Worm (Caenorhabditis elegans) whole organism, young adult: Measurements from ENCODE around the gene C17G10.7.

Experiments
- B0019.2 ChIP-seq: fragments of 200-800 bp; sonication (Bioruptor generic); conservative IDR thresholded peaks from 2 replicates; pipeline ENCODE4 v1.3.6; 2022; ENCODE audit warnings: missing genetic modification reagents, missing genetic modification characterization, missing compliant biosample characterization
- F55B11.4 ChIP-seq: sonication (generic microtip); optimal IDR thresholded peaks from 2 replicates; lab custom pipeline; 2016; ENCODE audit warnings: missing compliant biosample characterization, missing genetic modification characterization, borderline replicate concordance; ENCODE audit not compliant: insufficient read depth
- K11D2.4 ChIP-seq: fragments of 200-800 bp; sonication (Bioruptor generic); IDR thresholded peaks from 2 replicates; pipeline ENCODE4 v1.3.6; 2022; ENCODE audit warnings: missing genetic modification reagents, missing genetic modification characterization, missing compliant biosample characterization
- K12H6.12 ChIP-seq: fragments of 200-800 bp; sonication (Bioruptor generic); optimal IDR thresholded peaks from 2 replicates; lab custom pipeline; 2018; ENCODE audit warnings: mild to moderate bottlenecking, missing genetic modification characterization, missing compliant biosample characterization
- Y53G8AR.9 ChIP-seq: fragments of 200-800 bp; sonication (Bioruptor generic); conservative IDR thresholded peaks from 2 replicates; pipeline ENCODE4 v1.3.6; 2022; ENCODE audit warnings: missing genetic modification reagents, missing genetic modification characterization, missing compliant biosample characterization
- Y79H2A.3 ChIP-seq: fragments of 200-800 bp; sonication (Bioruptor generic); conservative IDR thresholded peaks from 2 replicates; pipeline ENCODE4 v1.3.6; 2022; ENCODE audit warnings: missing genetic modification reagents, missing genetic modification characterization, missing compliant biosample characterization
- atf-7 ChIP-seq: sonication (generic microtip); optimal IDR thresholded peaks from 2 replicates; lab custom pipeline; 2017; ENCODE audit warnings: mild to moderate bottlenecking, missing genetic modification characterization, missing compliant biosample characterization
- attf-5 ChIP-seq: fragments of 200-800 bp; sonication (Bioruptor generic); optimal IDR thresholded peaks from 2 replicates; lab custom pipeline; 2018; ENCODE audit warnings: mild to moderate bottlenecking, missing genetic modification characterization, missing compliant biosample characterization
- attf-6 ChIP-seq: fragments of 200-800 bp; sonication (Bioruptor generic); IDR thresholded peaks from 2 replicates; pipeline ENCODE4 v1.3.6; 2022; ENCODE audit warnings: missing genetic modification reagents, missing genetic modification characterization, missing compliant biosample characterization
- cebp-2 ChIP-seq: fragments of 200-800 bp; sonication (Bioruptor generic); IDR thresholded peaks from 2 replicates; pipeline ENCODE4 v1.3.6; 2022; ENCODE audit warnings: missing genetic modification characterization, missing compliant biosample characterization
- ceh-40 ChIP-seq: fragments of 200-800 bp; sonication (Bioruptor generic); IDR thresholded peaks from 2 replicates; pipeline ENCODE4 v1.3.6; 2022; ENCODE audit warnings: missing genetic modification characterization, missing compliant biosample characterization
- ceh-58 ChIP-seq: fragments of 200-800 bp; sonication (Bioruptor generic); IDR thresholded peaks from 2 replicates; pipeline ENCODE4 v1.3.6; 2022; ENCODE audit warnings: missing genetic modification characterization, missing compliant biosample characterization
- ceh-79 ChIP-seq: sonication (generic microtip); optimal IDR thresholded peaks from 2 replicates; lab custom pipeline; 2017; ENCODE audit warnings: mild to moderate bottlenecking, missing genetic modification characterization, missing compliant biosample characterization
- ceh-91 ChIP-seq: fragments of 200-800 bp; sonication (Bioruptor generic); IDR thresholded peaks from 2 replicates; pipeline ENCODE4 v1.3.6; 2022; ENCODE audit warnings: missing genetic modification reagents, missing genetic modification characterization, missing compliant biosample characterization
- dox-1 ChIP-seq: fragments of 200-800 bp; sonication (Bioruptor generic); IDR thresholded peaks from 2 replicates; pipeline ENCODE4 v1.3.6; 2022; ENCODE audit warnings: missing genetic modification reagents, missing genetic modification characterization, missing compliant biosample characterization
- him-1 ChIP-seq: sonication (generic microtip); optimal IDR thresholded peaks from 2 replicates; lab custom pipeline; 2016; ENCODE audit warnings: missing genotype, missing genetic modification reagents, missing genetic modification characterization, missing compliant biosample characterization
- hmg-1.2 ChIP-seq: fragments of 200-800 bp; sonication (Bioruptor generic); IDR thresholded peaks from 2 replicates; pipeline ENCODE4 v1.3.6; 2022; ENCODE audit warnings: missing genetic modification reagents, missing genetic modification characterization, missing compliant biosample characterization
- let-607 ChIP-seq, 2 experiments: fragments of 200-800 bp in 1 of 2; sonication (Bioruptor generic) in 1 of 2; sonication (generic microtip) in 1 of 2; optimal IDR thresholded peaks; 2 replicates each; lab custom pipeline; 2016 to 2018; ENCODE audit warnings: mild to moderate bottlenecking in 2 of 2, missing compliant biosample characterization in 2 of 2, missing genetic modification characterization in 2 of 2, moderate library complexity in 2 of 2, missing genotype in 1 of 2
- lin-26 ChIP-seq: fragments of 200-800 bp; sonication (Bioruptor generic); IDR thresholded peaks from 2 replicates; pipeline ENCODE4 v1.3.6; 2022; ENCODE audit warnings: missing genetic modification reagents, missing genetic modification characterization, missing compliant biosample characterization
- lir-1 ChIP-seq: fragments of 200-800 bp; sonication (Bioruptor generic); conservative IDR thresholded peaks from 2 replicates; pipeline ENCODE4 v1.3.6; 2022; ENCODE audit warnings: missing genetic modification reagents, missing genetic modification characterization, missing compliant biosample characterization
- madf-6 ChIP-seq: fragments of 200-800 bp; sonication (Bioruptor generic); IDR thresholded peaks from 2 replicates; pipeline ENCODE4 v1.3.6; 2022; ENCODE audit warnings: missing genetic modification reagents, missing genetic modification characterization, missing compliant biosample characterization
- nfyb-1 ChIP-seq: fragments of 200-800 bp; sonication (Bioruptor generic); IDR thresholded peaks from 2 replicates; pipeline ENCODE4 v1.3.6; 2022; ENCODE audit warnings: missing genetic modification reagents, missing genetic modification characterization, missing compliant biosample characterization
- nhr-80 ChIP-seq: sonication (generic microtip); optimal IDR thresholded peaks from 2 replicates; lab custom pipeline; 2016; ENCODE audit warnings: missing genetic modification characterization, missing compliant biosample characterization
- pbrm-1 ChIP-seq: fragments of 200-800 bp; sonication (Bioruptor generic); IDR thresholded peaks from 2 replicates; pipeline ENCODE4 v1.3.6; 2022; ENCODE audit warnings: missing genetic modification reagents, missing genetic modification characterization, missing compliant biosample characterization
- sdz-38 ChIP-seq: sonication (generic microtip); optimal IDR thresholded peaks from 2 replicates; lab custom pipeline; 2016; ENCODE audit warnings: missing genotype, missing genetic modification characterization, missing compliant biosample characterization
- snpc-1.1 ChIP-seq: sonication (generic microtip); optimal IDR thresholded peaks from 2 replicates; lab custom pipeline; 2017; ENCODE audit warnings: missing genetic modification characterization, mild to moderate bottlenecking, missing compliant biosample characterization, antibody characterized with exemption, moderate library complexity, missing genotype, missing genetic modification reagents; ENCODE audit not compliant: insufficient read depth
- snpc-4 ChIP-seq, 5 experiments: fragments of 150-350 bp in 1 of 5; sonication (generic microtip) in 4 of 5; optimal IDR thresholded peaks; 2 replicates each; lab custom pipeline; 2014 to 2018; ENCODE audit warnings: missing genetic modification characterization in 5 of 5, missing biosample characterization in 3 of 5, antibody characterized with exemption in 2 of 5, mild to moderate bottlenecking in 2 of 5, missing compliant biosample characterization in 2 of 5, missing genotype in 2 of 5, moderate library complexity in 2 of 5, missing genetic modification reagents in 1 of 5
- sptf-2 ChIP-seq: fragments of 200-800 bp; sonication (Bioruptor generic); optimal IDR thresholded peaks from 2 replicates; lab custom pipeline; 2018; ENCODE audit warnings: mild to moderate bottlenecking, missing genetic modification characterization, missing compliant biosample characterization
- unc-130 ChIP-seq: sonication (generic microtip); optimal IDR thresholded peaks from 2 replicates; lab custom pipeline; 2016; ENCODE audit warnings: missing genetic modification reagents, missing genetic modification characterization, missing compliant biosample characterization
- zim-3 ChIP-seq: sonication (generic microtip); optimal IDR thresholded peaks from 2 replicates; lab custom pipeline; 2017; ENCODE audit warnings: mild to moderate bottlenecking, missing genetic modification characterization, moderate library complexity, missing compliant biosample characterization

The C17G10.7 gene

ce11 chrII:5570272-5570671 is 37.4 kb downstream of the C17G10.7 start, which contains the start of the genes C17C3.1 and C17C3.15 (continued):
- TF ChIP-seq K12H6.12 = no peak

ce11 chrII:5565082-5565623 is 42.5 kb downstream of the C17G10.7 start:
- TF ChIP-seq ceh-58 (GFP tag; lab: Robert Waterston, UW) (no peak), attf-5 (GFP tag; lab: Kevin White, UChicago) (no peak), hmg-1.2 (GFP tag; lab: Robert Waterston, UW) (peak; percentile 74), atf-7 (tag; lab: Kevin White, UChicago) (no peak), attf-6 (GFP tag; lab: Robert Waterston, UW) (peak; percentile 82; the same call in 1 of the 2 replicates), snpc-4 (GFP tag; optimal IDR thresholded peaks at IDR 0.05; lab: Kevin White, UChicago) (no peak), snpc-4 (tag; optimal IDR thresholded peaks at IDR 0.05; lab: Kevin White, UChicago) (peak in 2 of 4 experiments; percentile 75 to 91), nfyb-1 (GFP tag; lab: Robert Waterston, UW) (0 out of 2 replicates have a peak, but pooled peaks have one; percentile 41), pbrm-1 (peak; percentile 72; the same call in 1 of the 2 replicates), cebp-2 (GFP tag; lab: Robert Waterston, UW) (0 out of 2 replicates have a peak, but pooled peaks have one; percentile 50), dox-1 (GFP tag; lab: Robert Waterston, UW) (no peak), madf-6 (GFP tag; lab: Robert Waterston, UW) (no peak), K11D2.4 (GFP tag; lab: Robert Waterston, UW) (no peak), lir-1 (no peak), snpc-1.1 (tag; lab: Kevin White, UChicago) (peak; percentile 80), ceh-40 (GFP tag; lab: Robert Waterston, UW) (no peak), lin-26 (0 out of 2 replicates have a peak, but pooled peaks have one; percentile 56)

- no peak for TF ChIP-seq unc-130 (GFP tag; lab: Kevin White, UChicago)
- TF ChIP-seq B0019.2 = no peak
These were observed 46.3 kb downstream of the C17G10.7 start, which contains the start of gene C17C3.3 for ce11 chrII:5561392-5561791. TSS of gene C17C3.3 (plus strand) at chrII:5561737.

- TF ChIP-seq him-1 (tag; lab: Kevin White, UChicago) (no peak), nhr-80 (tag; lab: Kevin White, UChicago) (peak; percentile 55), F55B11.4 (no peak), snpc-4 (GFP tag; optimal IDR thresholded peaks at IDR 0.05; lab: Kevin White, UChicago) (no peak), snpc-4 (tag; optimal IDR thresholded peaks at IDR 0.05; lab: Kevin White, UChicago) (peak in 1 of 4 experiments; percentile 7), Y53G8AR.9 (GFP tag; lab: Robert Waterston, UW) (no peak), ceh-40 (GFP tag; lab: Robert Waterston, UW) (no peak), sdz-38 (tag; lab: Kevin White, UChicago) (no peak), zim-3 (no peak), ceh-91 (no peak), Y79H2A.3 (GFP tag; lab: Robert Waterston, UW) (no peak), ceh-79 (no peak), let-607 (tag; optimal IDR thresholded peaks at IDR 0.05; lab: Kevin White, UChicago) (no peak), sptf-2 (no peak)
These were observed 50.5 kb downstream of the C17G10.7 start for ce11 chrII:5557134-5557533.
